Fruit fly (Drosophila melanogaster) whole organism, embryonic: ENCODE results near the gene barr.
A peak's percentile ranks its signal among the peaks of the same experiment; 100 is the strongest.

Experiments used
- Ada2b ChIP-seq: fragments of 200-800 bp; sonication (Bioruptor generic); IDR thresholded peaks from 2 replicates; pipeline ENCODE4 v1.3.6; 2022; ENCODE audit warnings: missing biosample characterization, missing genetic modification characterization
- Asciz ChIP-seq: fragments of 200-800 bp; sonication (Bioruptor generic); optimal IDR thresholded peaks from 2 replicates; lab custom pipeline; 2017; ENCODE audit warnings: missing biosample characterization, mild to moderate bottlenecking, missing genetic modification characterization, missing genetic modification reagents
- Atf6 ChIP-seq: fragments of 200-800 bp; sonication (Bioruptor generic); IDR thresholded peaks from 2 replicates; pipeline ENCODE4 v1.3.6; 2022; ENCODE audit warnings: missing biosample characterization, missing genetic modification characterization
- CG10979 ChIP-seq: fragments of 200-800 bp; sonication (Bioruptor generic); optimal IDR thresholded peaks from 2 replicates; lab custom pipeline; 2018; ENCODE audit warnings: missing biosample characterization, mild to moderate bottlenecking, missing genetic modification characterization, moderate library complexity
- CG14050 ChIP-seq: fragments of 200-800 bp; sonication (Bioruptor generic); IDR thresholded peaks from 3 replicates; pipeline ENCODE4 v1.3.6; 2022; ENCODE audit warnings: missing biosample characterization, missing genetic modification characterization
- CG17186 ChIP-seq: fragments of 200-800 bp; sonication (Bioruptor generic); optimal IDR thresholded peaks from 3 replicates; lab custom pipeline; 2017; ENCODE audit warnings: missing biosample characterization, missing genetic modification reagents, missing genetic modification characterization
- CG17361 ChIP-seq: fragments of 200-800 bp; sonication (Bioruptor generic); IDR thresholded peaks from 3 replicates; pipeline ENCODE4 v1.3.6; 2022; ENCODE audit warnings: missing biosample characterization, missing genetic modification characterization
- CG17912 ChIP-seq: fragments of 200-800 bp; sonication (Bioruptor generic); optimal IDR thresholded peaks from 2 replicates; lab custom pipeline; 2018; ENCODE audit warnings: missing biosample characterization, mild to moderate bottlenecking, missing genetic modification characterization
- CG1832 ChIP-seq: fragments of 200-800 bp; sonication (Bioruptor generic); optimal IDR thresholded peaks from 2 replicates; lab custom pipeline; 2017; ENCODE audit warnings: missing biosample characterization, mild to moderate bottlenecking, missing genetic modification characterization, inconsistent platforms
- CG2120 ChIP-seq: fragments of 200-800 bp; sonication (Bioruptor generic); optimal IDR thresholded peaks from 3 replicates; lab custom pipeline; 2016; ENCODE audit warnings: missing biosample characterization, missing genetic modification characterization
- CG2875 ChIP-seq: fragments of 200-800 bp; sonication (Bioruptor generic); optimal IDR thresholded peaks from 2 replicates; lab custom pipeline; 2017; ENCODE audit warnings: missing biosample characterization, mild to moderate bottlenecking, missing genetic modification characterization, missing genetic modification reagents
- CG3163 ChIP-seq: fragments of 200-800 bp; sonication (Bioruptor generic); optimal IDR thresholded peaks from 3 replicates; lab custom pipeline; 2016; ENCODE audit warnings: missing biosample characterization, missing genetic modification characterization
- CG33213 ChIP-seq: fragments of 200-800 bp; sonication (Bioruptor generic); optimal IDR thresholded peaks from 3 replicates; lab custom pipeline; 2016; ENCODE audit warnings: missing biosample characterization, missing genetic modification characterization
- CG3847 ChIP-seq: fragments of 200-800 bp; sonication (Bioruptor generic); IDR thresholded peaks from 2 replicates; pipeline ENCODE4 v1.3.6; 2022; ENCODE audit warnings: missing biosample characterization, missing genetic modification characterization
- CG4360 ChIP-seq: fragments of 200-800 bp; sonication (Bioruptor generic); IDR thresholded peaks from 2 replicates; pipeline ENCODE4 v1.3.6; 2022; ENCODE audit warnings: missing biosample characterization, missing genetic modification characterization
- CG6254 ChIP-seq: fragments of 200-800 bp; sonication (Bioruptor generic); optimal IDR thresholded peaks from 3 replicates; lab custom pipeline; 2017; ENCODE audit warnings: mild to moderate bottlenecking, missing biosample characterization, missing genetic modification reagents, missing genetic modification characterization
- CG6765 ChIP-seq: fragments of 200-800 bp; sonication (Bioruptor generic); optimal IDR thresholded peaks from 3 replicates; lab custom pipeline; 2017; ENCODE audit warnings: missing biosample characterization, mild to moderate bottlenecking, missing genetic modification characterization
- CG7271 ChIP-seq: fragments of 200-800 bp; sonication (Bioruptor generic); optimal IDR thresholded peaks from 2 replicates; lab custom pipeline; 2018; ENCODE audit warnings: missing biosample characterization, mild to moderate bottlenecking, missing genetic modification characterization, moderate library complexity
- CG7556 ChIP-seq: fragments of 200-800 bp; sonication (Bioruptor generic); optimal IDR thresholded peaks from 2 replicates; lab custom pipeline; 2017; ENCODE audit warnings: missing biosample characterization, mild to moderate bottlenecking, missing genetic modification characterization
- Dad ChIP-seq: fragments of 200-800 bp; sonication (Bioruptor generic); optimal IDR thresholded peaks from 3 replicates; lab custom pipeline; 2016; ENCODE audit warnings: missing biosample characterization, missing genetic modification characterization
- Deaf1 ChIP-seq: fragments of 200-800 bp; optimal IDR thresholded peaks from 3 replicates; lab custom pipeline; 2019; ENCODE audit warnings: missing biosample characterization, mild to moderate bottlenecking, missing genetic modification characterization, moderate library complexity
- ERR ChIP-seq: fragments of 200-800 bp; sonication (Bioruptor generic); optimal IDR thresholded peaks from 2 replicates; lab custom pipeline; 2016; ENCODE audit warnings: missing biosample characterization, missing genetic modification characterization
- Eip74EF ChIP-seq, 2 experiments: fragments of 200-800 bp in 1 of 2; fragments of >200 bp in 1 of 2; sonication (Bioruptor generic) in 1 of 2; optimal IDR thresholded peaks; 2 replicates each; lab custom pipeline; 2017 to 2019; ENCODE audit warnings: missing biosample characterization in 2 of 2, missing genetic modification characterization in 2 of 2, mild to moderate bottlenecking in 1 of 2, moderate library complexity in 1 of 2
- Ets65A ChIP-seq: fragments of 200-800 bp; sonication (Bioruptor generic); peaks from one replicate; lab custom pipeline; 2016; ENCODE audit warnings: missing biosample characterization, missing genetic modification characterization
- Fer3 ChIP-seq: fragments of 200-800 bp; sonication (Bioruptor generic); optimal IDR thresholded peaks from 2 replicates; lab custom pipeline; 2018; ENCODE audit warnings: missing biosample characterization, mild to moderate bottlenecking, missing genetic modification characterization, moderate library complexity
- Ssrp ChIP-seq: fragments of 200-800 bp; sonication (Bioruptor generic); optimal IDR thresholded peaks from 2 replicates; lab custom pipeline; 2018; ENCODE audit warnings: missing biosample characterization, mild to moderate bottlenecking, missing genetic modification characterization, moderate library complexity
- bsh ChIP-seq, 2 experiments: fragments of 200-800 bp; sonication (Bioruptor generic); optimal IDR thresholded peaks; 2 replicates each; lab custom pipeline; 2017 to 2018; ENCODE audit warnings: mild to moderate bottlenecking in 2 of 2, missing biosample characterization in 2 of 2, missing genetic modification characterization in 2 of 2, moderate library complexity in 1 of 2
- cg ChIP-seq: fragments of 200-800 bp; sonication (Bioruptor generic); optimal IDR thresholded peaks from 3 replicates; lab custom pipeline; 2019; ENCODE audit warnings: missing biosample characterization, mild to moderate bottlenecking, missing genetic modification characterization, moderate library complexity
- chif ChIP-seq, 2 experiments: fragments of 200-800 bp; sonication (Bioruptor generic); optimal IDR thresholded peaks; 3 replicates each; lab custom pipeline; 2016; ENCODE audit warnings: missing biosample characterization in 2 of 2, missing genetic modification characterization in 2 of 2
- ci ChIP-seq: fragments of 200-800 bp; sonication (Bioruptor generic); IDR thresholded peaks from 3 replicates; pipeline ENCODE4 v1.3.6; 2022; ENCODE audit warnings: missing biosample characterization, missing genetic modification characterization
- dati ChIP-seq: fragments of 200-800 bp; sonication (Bioruptor generic); IDR thresholded peaks from 2 replicates; pipeline ENCODE4 v1.3.6; 2022; ENCODE audit warnings: missing biosample characterization, missing genetic modification characterization
- dpn ChIP-seq, 2 experiments: fragments of 200-800 bp; sonication (Bioruptor generic); optimal IDR thresholded peaks; 3 replicates each; lab custom pipeline; 2016; ENCODE audit warnings: missing biosample characterization in 2 of 2, missing genetic modification characterization in 2 of 2
- dysf ChIP-seq: fragments of 200-800 bp; sonication (Bioruptor generic); IDR thresholded peaks from 3 replicates; pipeline ENCODE4 v1.3.6; 2022; ENCODE audit warnings: missing biosample characterization, missing genetic modification characterization
- eyg ChIP-seq: fragments of 200-800 bp; sonication (Bioruptor generic); optimal IDR thresholded peaks from 3 replicates; lab custom pipeline; 2016; ENCODE audit warnings: missing biosample characterization, missing genetic modification characterization
- fd64A ChIP-seq: fragments of 200-800 bp; sonication (Bioruptor generic); optimal IDR thresholded peaks from 3 replicates; lab custom pipeline; 2018; ENCODE audit warnings: missing biosample characterization, mild to moderate bottlenecking, missing genetic modification characterization
- kay ChIP-seq: fragments of 200-800 bp; sonication (Bioruptor generic); optimal IDR thresholded peaks from 2 replicates; lab custom pipeline; 2016; ENCODE audit warnings: missing biosample characterization, missing genetic modification characterization
- ken ChIP-seq: fragments of 200-800 bp; sonication (Bioruptor generic); IDR thresholded peaks from 3 replicates; pipeline ENCODE4 v1.3.6; 2022; ENCODE audit warnings: missing biosample characterization, missing genetic modification characterization
- kni ChIP-seq: fragments of 200-800 bp; sonication (Bioruptor generic); optimal IDR thresholded peaks from 3 replicates; lab custom pipeline; 2017; ENCODE audit warnings: mild to moderate bottlenecking, missing biosample characterization, missing genetic modification reagents, missing genetic modification characterization
- knrl ChIP-seq: fragments of 200-800 bp; sonication (Bioruptor generic); IDR thresholded peaks from 3 replicates; pipeline ENCODE4 v1.3.6; 2022; ENCODE audit warnings: missing biosample characterization, missing genetic modification characterization; ENCODE audit not compliant: partially characterized antibody
- lab ChIP-seq: fragments of 200-800 bp; sonication (Bioruptor generic); optimal IDR thresholded peaks from 3 replicates; lab custom pipeline; 2017; ENCODE audit warnings: missing biosample characterization, missing genetic modification characterization, mild to moderate bottlenecking, moderate library complexity, missing genetic modification reagents
- odd ChIP-seq: fragments of 200-800 bp; sonication (Bioruptor generic); optimal IDR thresholded peaks from 2 replicates; lab custom pipeline; 2017; ENCODE audit warnings: missing biosample characterization, mild to moderate bottlenecking, missing genetic modification characterization
- pros ChIP-seq: fragments of 200-800 bp; sonication (Bioruptor generic); optimal IDR thresholded peaks from 3 replicates; lab custom pipeline; 2019; ENCODE audit warnings: missing biosample characterization, mild to moderate bottlenecking, missing genetic modification characterization, moderate library complexity
- pum ChIP-seq: fragments of 200-800 bp; sonication (Bioruptor generic); optimal IDR thresholded peaks from 2 replicates; lab custom pipeline; 2016; ENCODE audit warnings: missing biosample characterization, missing genetic modification characterization
- ranshi ChIP-seq: fragments of 200-800 bp; sonication (Bioruptor generic); IDR thresholded peaks from 2 replicates; pipeline ENCODE4 v1.3.6; 2022; ENCODE audit warnings: missing biosample characterization, missing genetic modification characterization
- sens ChIP-seq: fragments of 200-800 bp; sonication (Bioruptor generic); peaks from one replicate; lab custom pipeline; 2016; ENCODE audit warnings: missing biosample characterization, missing genetic modification characterization
- sens-2 ChIP-seq: fragments of 200-800 bp; sonication (Bioruptor generic); IDR thresholded peaks from 2 replicates; pipeline ENCODE4 v1.3.6; 2022; ENCODE audit warnings: missing biosample characterization, missing genetic modification characterization
- seq ChIP-seq: fragments of 200-800 bp; sonication (Bioruptor generic); IDR thresholded peaks from 2 replicates; pipeline ENCODE4 v1.3.6; 2022; ENCODE audit warnings: missing biosample characterization, missing genetic modification characterization
- sob ChIP-seq: fragments of 200-800 bp; sonication (Bioruptor generic); IDR thresholded peaks from 2 replicates; pipeline ENCODE4 v1.3.6; 2022; ENCODE audit warnings: missing biosample characterization, missing genetic modification characterization
- sqz ChIP-seq: fragments of 200-800 bp; sonication (Bioruptor generic); optimal IDR thresholded peaks from 3 replicates; lab custom pipeline; 2018; ENCODE audit warnings: missing biosample characterization, mild to moderate bottlenecking, missing genetic modification characterization

Gene barr

DNA sequence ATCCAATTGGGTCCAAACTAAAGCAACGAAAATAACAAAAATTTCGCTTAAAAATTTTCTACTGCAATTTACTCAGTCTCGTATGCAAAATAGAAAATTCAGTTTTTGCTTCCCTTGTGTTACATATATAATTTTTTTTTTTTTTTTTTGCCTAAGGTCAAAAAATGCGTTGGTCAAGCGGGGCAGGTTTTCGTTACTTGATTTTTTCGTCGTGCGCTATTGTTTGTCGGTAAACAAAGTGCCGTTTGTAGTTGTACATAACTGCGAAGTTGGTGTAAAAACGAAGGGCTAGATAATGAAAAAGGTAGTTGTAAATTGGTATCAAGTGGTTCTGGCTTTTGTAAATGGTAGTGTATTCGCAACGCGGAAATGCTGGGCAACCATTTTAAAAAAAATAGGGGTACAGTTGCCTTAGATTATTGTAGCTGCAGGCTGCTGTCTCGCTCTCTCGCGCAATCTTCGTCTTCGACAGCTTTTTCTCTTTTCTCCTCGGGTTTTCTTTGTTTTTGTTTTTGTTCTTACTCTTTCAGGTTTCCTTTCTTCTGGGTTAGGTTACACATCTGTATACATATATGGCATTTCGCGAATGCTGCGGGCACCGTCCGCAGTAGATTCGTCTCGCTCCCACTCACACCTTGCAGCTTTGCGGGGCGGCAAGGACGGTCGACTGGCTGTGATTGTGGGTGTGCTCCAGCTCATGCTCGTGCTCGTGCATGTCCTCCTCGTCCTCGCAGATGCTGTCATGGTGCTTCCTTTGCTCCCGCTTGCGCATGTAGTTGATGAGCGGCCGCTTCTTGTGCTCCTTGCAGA is 21.2 kb upstream of the barr start (continued):
- TF ChIP-seq CG17912 (GFP tag; lab: Kevin White, UChicago) (no peak), sqz (peak; percentile 16), CG2875 (GFP tag; lab: Kevin White, UChicago) (no peak), sob (GFP tag; lab: Robert Waterston, UW) (no peak), dpn (GFP tag; optimal IDR thresholded peaks at IDR 0.05; lab: Kevin White, UChicago) (no peak), pros (GFP tag; lab: Kevin White, UChicago) (no peak), Ssrp (tag; lab: Kevin White, UChicago) (no peak), ranshi (no peak), CG10979 (tag; lab: Kevin White, UChicago) (no peak), CG6254 (no peak), CG2120 (GFP tag; lab: Kevin White, UChicago) (peak; percentile 13), CG7271 (tag; lab: Kevin White, UChicago) (no peak), pum (GFP tag; lab: Kevin White, UChicago) (no peak), Atf6 (GFP tag; lab: Robert Waterston, UW) (no peak), odd (GFP tag; lab: Kevin White, UChicago) (no peak), Ets65A (peak; percentile 34), CG17186 (GFP tag; lab: Kevin White, UChicago) (no peak), CG14050 (GFP tag; lab: Robert Waterston, UW) (no peak), chif (GFP tag; optimal IDR thresholded peaks at IDR 0.05; lab: Kevin White, UChicago) (no peak), CG7556 (GFP tag; lab: Kevin White, UChicago) (no peak), bsh (GFP tag; optimal IDR thresholded peaks at IDR 0.05; lab: Kevin White, UChicago) (no peak), CG3163 (no peak), Dad (no peak), Asciz (GFP tag; lab: Kevin White, UChicago) (no peak), seq (GFP tag; lab: Robert Waterston, UW) (no peak), CG4360 (GFP tag; lab: Robert Waterston, UW) (no peak), sens-2 (GFP tag; lab: Robert Waterston, UW) (0 out of 2 replicates have a peak, but pooled peaks have one; percentile 16), CG1832 (no peak), cg (GFP tag; lab: Kevin White, UChicago) (no peak), sens (GFP tag; lab: Kevin White, UChicago) (peak; percentile 21), fd64A (GFP tag; lab: Kevin White, UChicago) (no peak), lab (GFP tag; lab: Kevin White, UChicago) (peak; percentile 21), kni (GFP tag; lab: Kevin White, UChicago) (no peak), Eip74EF (GFP tag; optimal IDR thresholded peaks at IDR 0.05; lab: Kevin White, UChicago) (peak in 1 of 2 experiments; percentile 61), dati (GFP tag; lab: Robert Waterston, UW) (no peak), dysf (no peak; the same call in 2 of the 3 replicates), ci (GFP tag; lab: Robert Waterston, UW) (no peak), Fer3 (tag; lab: Kevin White, UChicago) (no peak), knrl (GFP tag; lab: Robert Waterston, UW) (no peak), kay (GFP tag; lab: Kevin White, UChicago) (no peak), ERR (GFP tag; lab: Kevin White, UChicago) (no peak), eyg (no peak), CG17361 (GFP tag; lab: Robert Waterston, UW) (no peak), CG6765 (GFP tag; lab: Kevin White, UChicago) (no peak), ken (0 out of 3 replicates have a peak, but pooled peaks have one; percentile 41), Ada2b (no peak), CG33213 (no peak), CG3847 (no peak), Deaf1 (tag; lab: Kevin White, UChicago) (peak; percentile 16)
